Fruit fly (Drosophila melanogaster) whole organism, pupa: ENCODE results near the gene RhoU.

Experiments
- CG10348 ChIP-seq: fragments of 200-800 bp; sonication (Bioruptor generic); IDR thresholded peaks from 2 replicates; pipeline ENCODE4 v1.3.6; 2022; ENCODE audit warnings: missing biosample characterization, missing genetic modification characterization
- CG12605 ChIP-seq: fragments of 200-800 bp; sonication (Bioruptor generic); IDR thresholded peaks from 2 replicates; pipeline ENCODE4 v1.3.6; 2022; ENCODE audit warnings: missing biosample characterization, missing genetic modification characterization
- CG13204 ChIP-seq: fragments of 200-800 bp; sonication (Bioruptor generic); optimal IDR thresholded peaks from 2 replicates; lab custom pipeline; 2018; ENCODE audit warnings: missing biosample characterization, mild to moderate bottlenecking, missing genetic modification characterization, moderate library complexity
- CG14655 ChIP-seq: fragments of 200-800 bp; sonication (Bioruptor generic); optimal IDR thresholded peaks from 3 replicates; lab custom pipeline; 2017; ENCODE audit warnings: mild to moderate bottlenecking, missing biosample characterization, missing genetic modification reagents, missing genetic modification characterization
- CG15710 ChIP-seq: fragments of 200-800 bp; sonication (Bioruptor generic); optimal IDR thresholded peaks from 2 replicates; lab custom pipeline; 2018; ENCODE audit warnings: missing biosample characterization, mild to moderate bottlenecking, missing genetic modification characterization, moderate library complexity
- CG17806 ChIP-seq: fragments of 200-800 bp; sonication (Bioruptor generic); optimal IDR thresholded peaks from 2 replicates; lab custom pipeline; 2018; ENCODE audit warnings: missing biosample characterization, mild to moderate bottlenecking, missing genetic modification characterization, moderate library complexity
- CG32121 ChIP-seq: fragments of 200-800 bp; sonication (Bioruptor generic); IDR thresholded peaks from 2 replicates; pipeline ENCODE4 v1.3.6; 2022; ENCODE audit warnings: missing biosample characterization, missing genetic modification characterization
- CG34367 ChIP-seq: fragments of 200-800 bp; sonication (Bioruptor generic); optimal IDR thresholded peaks from 2 replicates; lab custom pipeline; 2018; ENCODE audit warnings: missing biosample characterization, mild to moderate bottlenecking, missing genetic modification characterization
- CG4496 ChIP-seq: fragments of 200-800 bp; sonication (Bioruptor generic); IDR thresholded peaks from 3 replicates; pipeline ENCODE4 v1.3.6; 2022; ENCODE audit warnings: missing biosample characterization, missing genetic modification characterization
- CG8159 ChIP-seq: fragments of 200-800 bp; sonication (Bioruptor generic); optimal IDR thresholded peaks from 3 replicates; lab custom pipeline; 2018; ENCODE audit warnings: missing biosample characterization, mild to moderate bottlenecking, missing genetic modification characterization, moderate library complexity
- CG8301 ChIP-seq: fragments of 200-800 bp; sonication (Bioruptor generic); optimal IDR thresholded peaks from 2 replicates; lab custom pipeline; 2018; ENCODE audit warnings: missing biosample characterization, mild to moderate bottlenecking, missing genetic modification characterization
- CG9948 ChIP-seq: fragments of 200-800 bp; sonication (Bioruptor generic); optimal IDR thresholded peaks from 2 replicates; lab custom pipeline; 2018; ENCODE audit warnings: missing biosample characterization, mild to moderate bottlenecking, missing genetic modification characterization, moderate library complexity
- D1 ChIP-seq: fragments of 200-800 bp; sonication (Bioruptor generic); optimal IDR thresholded peaks from 2 replicates; lab custom pipeline; 2018; ENCODE audit warnings: missing biosample characterization, mild to moderate bottlenecking, missing genetic modification characterization, moderate library complexity
- EcR ChIP-seq: fragments of 200-800 bp; sonication (Bioruptor generic); optimal IDR thresholded peaks from 3 replicates; lab custom pipeline; 2019; ENCODE audit warnings: missing biosample characterization, missing genetic modification characterization, mild to moderate bottlenecking, moderate library complexity, missing genetic modification reagents
- Ets98B ChIP-seq: fragments of 200-800 bp; sonication (Bioruptor generic); IDR thresholded peaks from 2 replicates; pipeline ENCODE4 v1.3.6; 2022; ENCODE audit warnings: missing biosample characterization, missing genetic modification characterization
- Pif1A ChIP-seq: fragments of 200-800 bp; sonication (Bioruptor generic); optimal IDR thresholded peaks from 3 replicates; lab custom pipeline; 2016; ENCODE audit warnings: missing biosample characterization, missing genetic modification characterization
- Pif1B ChIP-seq: fragments of 200-800 bp; sonication (Bioruptor generic); optimal IDR thresholded peaks from 3 replicates; lab custom pipeline; 2016; ENCODE audit warnings: missing biosample characterization, missing genetic modification characterization
- Snoo ChIP-seq: fragments of 200-800 bp; sonication (Bioruptor generic); optimal IDR thresholded peaks from 3 replicates; lab custom pipeline; 2017; ENCODE audit warnings: missing biosample characterization, mild to moderate bottlenecking, missing genetic modification characterization, inconsistent platforms
- fd96Ca ChIP-seq: fragments of 200-800 bp; sonication (Bioruptor generic); IDR thresholded peaks from 3 replicates; pipeline ENCODE4 v1.3.6; 2022; ENCODE audit warnings: missing biosample characterization, missing genetic modification characterization
- gl ChIP-seq: fragments of 200-800 bp; sonication (Bioruptor generic); optimal IDR thresholded peaks from 2 replicates; lab custom pipeline; 2018; ENCODE audit warnings: missing biosample characterization, mild to moderate bottlenecking, missing genetic modification characterization
- rn ChIP-seq: fragments of 200-800 bp; sonication (Bioruptor generic); IDR thresholded peaks from 2 replicates; pipeline ENCODE4 v1.3.6; 2022; ENCODE audit warnings: missing biosample characterization, missing genetic modification characterization

Gene RhoU

DNA sequence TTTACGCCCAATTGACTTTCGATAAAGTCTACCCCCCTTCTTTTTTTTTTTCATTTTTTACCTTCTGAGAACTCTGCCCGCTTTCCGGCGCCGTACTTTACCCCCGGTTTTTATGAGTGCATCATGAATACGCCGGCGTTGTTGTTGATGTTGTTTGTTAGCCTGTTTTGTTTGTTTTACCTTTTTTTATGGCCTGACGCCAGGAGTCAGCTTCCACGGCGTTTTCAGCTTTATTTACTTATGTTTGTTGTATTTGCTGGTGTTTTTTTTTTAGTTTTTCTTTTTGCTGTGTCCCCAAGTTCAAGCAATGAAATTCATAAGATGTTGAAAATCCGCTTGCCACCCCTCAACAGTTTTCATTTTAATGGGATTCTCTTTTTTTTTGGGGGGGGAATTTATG lies 24.6 kb downstream of the RhoU start:
- no peak for TF ChIP-seq EcR (GFP tag; lab: Kevin White, UChicago)
- TF ChIP-seq CG4496 (GFP tag; lab: Robert Waterston, UW): 0 out of 3 replicates have a peak, but pooled peaks have one; percentile 20
- no peak for TF ChIP-seq Snoo (tag; lab: Kevin White, UChicago)
- TF ChIP-seq CG13204 (GFP tag; lab: Kevin White, UChicago): peak; percentile 7
- TF ChIP-seq gl (tag; lab: Kevin White, UChicago): no peak
- TF ChIP-seq Pif1A (GFP tag; lab: Kevin White, UChicago): peak; percentile 10
- TF ChIP-seq CG10348 (GFP tag; lab: Robert Waterston, UW): no peak

DNA sequence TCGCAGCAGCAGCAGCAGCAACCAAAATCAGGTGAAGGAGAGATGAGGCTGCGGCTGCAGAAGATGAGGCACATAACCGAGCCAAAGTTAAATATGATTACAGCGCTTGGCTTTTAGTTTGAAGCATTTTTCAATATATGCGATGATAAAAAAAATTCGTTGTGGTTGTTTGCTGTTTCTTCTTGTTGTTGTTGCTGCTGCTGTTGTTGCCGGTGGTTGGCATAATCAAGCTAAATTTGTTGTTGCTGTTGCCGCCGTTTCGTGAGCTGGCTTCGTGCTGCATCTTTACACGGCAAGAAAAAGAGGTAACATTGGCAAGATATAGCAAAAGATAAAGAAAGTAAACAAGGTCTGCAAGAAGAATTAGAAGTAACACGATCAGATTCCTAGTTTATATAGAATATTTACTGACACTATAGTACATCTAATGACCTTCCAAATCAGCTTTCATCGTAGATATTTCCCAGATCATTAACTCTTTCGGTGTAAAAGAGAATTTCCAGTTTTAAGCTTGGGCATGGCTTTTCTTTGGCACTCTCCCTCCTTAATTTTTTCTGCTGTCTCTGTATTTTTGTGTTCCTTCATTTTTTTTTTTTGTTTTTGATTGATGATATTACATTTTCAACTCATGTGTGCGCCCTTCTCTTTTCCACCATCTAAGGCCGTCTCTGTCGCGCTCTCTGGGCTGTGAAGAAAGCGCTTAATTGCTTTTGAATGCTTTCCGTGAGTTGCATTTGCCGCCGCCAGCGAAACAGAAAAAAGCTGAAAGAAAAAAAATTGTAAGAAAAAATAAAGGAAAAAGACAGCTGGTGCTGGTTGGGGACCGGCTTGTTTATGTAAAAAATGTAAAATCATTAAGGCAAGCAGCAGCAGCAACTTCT lies 27.8 kb downstream of the RhoU start:
- TF ChIP-seq CG8301 (tag; lab: Kevin White, UChicago) (peak; percentile 81), CG14655 (GFP tag; lab: Kevin White, UChicago) (peak; percentile 86), CG9948 (tag; lab: Kevin White, UChicago) (peak; percentile 67), gl (tag; lab: Kevin White, UChicago) (no peak), CG32121 (peak; percentile 42), CG4496 (GFP tag; lab: Robert Waterston, UW) (peak; percentile 58; the same call in 1 of the 3 replicates), CG34367 (tag; lab: Kevin White, UChicago) (peak; percentile 38), Pif1A (GFP tag; lab: Kevin White, UChicago) (peak; percentile 67), CG15710 (tag; lab: Kevin White, UChicago) (peak; percentile 24), EcR (GFP tag; lab: Kevin White, UChicago) (no peak), CG17806 (tag; lab: Kevin White, UChicago) (peak; percentile 60), CG8159 (tag; lab: Kevin White, UChicago) (peak; percentile 51), Ets98B (GFP tag; lab: Robert Waterston, UW) (peak; percentile 58), D1 (tag; lab: Kevin White, UChicago) (no peak), CG13204 (GFP tag; lab: Kevin White, UChicago) (no peak), CG10348 (GFP tag; lab: Robert Waterston, UW) (no peak), Snoo (tag; lab: Kevin White, UChicago) (peak; percentile 79), Pif1B (peak; percentile 69), fd96Ca (GFP tag; lab: Robert Waterston, UW) (peak; percentile 64), rn (peak; percentile 59), CG12605 (GFP tag; lab: Robert Waterston, UW) (0 out of 2 replicates have a peak, but pooled peaks have one; percentile 10)
- TF ChIP-seq, all 21 proteins: peak for 16

DNA sequence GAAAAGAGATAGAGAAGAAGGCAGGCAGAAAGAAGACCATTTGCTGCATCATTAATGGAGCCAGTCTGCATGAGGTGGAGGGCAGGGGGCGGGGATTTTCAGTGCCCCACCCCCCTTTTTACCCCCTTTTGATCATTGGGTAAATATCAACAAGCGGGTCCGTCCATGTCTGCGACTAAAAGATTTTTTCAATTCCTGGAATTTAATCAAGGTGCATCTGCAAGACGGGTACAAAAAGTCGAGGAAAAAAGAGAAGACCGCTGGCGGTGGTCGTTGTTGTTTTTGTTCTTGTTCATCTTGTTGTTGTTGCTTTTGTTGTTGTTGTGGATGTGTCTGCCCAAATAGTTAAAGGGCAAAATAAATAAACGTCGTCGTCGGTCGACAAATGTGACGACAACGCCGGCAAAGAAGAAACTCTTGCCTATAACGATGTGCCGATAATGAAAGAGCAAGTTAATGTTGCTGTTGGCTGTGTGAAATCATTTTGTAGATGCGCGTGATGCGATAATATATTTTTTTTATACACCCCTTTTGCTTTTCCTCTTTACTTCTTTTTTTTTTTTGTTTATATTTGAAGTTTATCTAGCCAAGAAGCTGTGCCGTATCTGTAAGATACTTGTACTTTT lies 29.4 kb downstream of the RhoU start:
- no peak; the same call in 2 of the 3 replicates for TF ChIP-seq CG4496 (GFP tag; lab: Robert Waterston, UW)
- TF ChIP-seq Pif1A (GFP tag; lab: Kevin White, UChicago): no peak
- peak; percentile 32 for TF ChIP-seq gl (tag; lab: Kevin White, UChicago)
- TF ChIP-seq Pif1B: no peak
- no peak for TF ChIP-seq D1 (tag; lab: Kevin White, UChicago)
- no peak for TF ChIP-seq CG9948 (tag; lab: Kevin White, UChicago)
- TF ChIP-seq CG34367 (tag; lab: Kevin White, UChicago): peak; percentile 0
- TF ChIP-seq CG8301 (tag; lab: Kevin White, UChicago): no peak
- peak; percentile 39; the same call in 1 of the 2 replicates for TF ChIP-seq CG12605 (GFP tag; lab: Robert Waterston, UW)
- TF ChIP-seq CG13204 (GFP tag; lab: Kevin White, UChicago): peak; percentile 59
- TF ChIP-seq CG15710 (tag; lab: Kevin White, UChicago): no peak
- TF ChIP-seq Ets98B (GFP tag; lab: Robert Waterston, UW): peak; percentile 23; the same call in 1 of the 2 replicates
- TF ChIP-seq EcR (GFP tag; lab: Kevin White, UChicago): peak; percentile 20
- peak; percentile 36; the same call in 2 of the 3 replicates for TF ChIP-seq fd96Ca (GFP tag; lab: Robert Waterston, UW)
- no peak for TF ChIP-seq CG17806 (tag; lab: Kevin White, UChicago)
- TF ChIP-seq rn: no peak
- no peak for TF ChIP-seq CG32121
- TF ChIP-seq, all 21 proteins: peak for 7

DNA sequence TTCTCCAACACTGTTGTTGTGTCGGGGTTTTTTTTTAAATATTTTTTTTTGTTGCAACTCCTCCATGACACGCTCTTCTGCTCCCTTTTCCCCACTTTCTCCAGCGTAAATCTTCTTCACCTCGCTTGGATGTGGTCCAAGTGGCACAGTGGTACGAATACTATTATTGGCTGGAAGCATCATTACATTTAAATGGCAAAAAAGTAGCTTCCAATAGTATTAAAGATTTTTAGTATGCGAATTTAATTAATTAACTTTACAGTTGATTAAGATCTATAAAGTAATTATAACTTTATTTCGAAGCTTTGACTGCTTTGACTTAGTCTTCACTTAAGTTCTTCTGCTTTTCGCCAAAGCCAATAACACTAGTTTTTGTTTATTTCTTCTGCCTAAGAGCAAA lies 32.0 kb downstream of the RhoU start:
- TF ChIP-seq Pif1A (GFP tag; lab: Kevin White, UChicago) (peak; percentile 14), CG17806 (tag; lab: Kevin White, UChicago) (no peak), CG14655 (GFP tag; lab: Kevin White, UChicago) (peak; percentile 31), Ets98B (GFP tag; lab: Robert Waterston, UW) (no peak), CG9948 (tag; lab: Kevin White, UChicago) (peak; percentile 19), Snoo (tag; lab: Kevin White, UChicago) (peak; percentile 33), CG8159 (tag; lab: Kevin White, UChicago) (peak; percentile 12)

DNA sequence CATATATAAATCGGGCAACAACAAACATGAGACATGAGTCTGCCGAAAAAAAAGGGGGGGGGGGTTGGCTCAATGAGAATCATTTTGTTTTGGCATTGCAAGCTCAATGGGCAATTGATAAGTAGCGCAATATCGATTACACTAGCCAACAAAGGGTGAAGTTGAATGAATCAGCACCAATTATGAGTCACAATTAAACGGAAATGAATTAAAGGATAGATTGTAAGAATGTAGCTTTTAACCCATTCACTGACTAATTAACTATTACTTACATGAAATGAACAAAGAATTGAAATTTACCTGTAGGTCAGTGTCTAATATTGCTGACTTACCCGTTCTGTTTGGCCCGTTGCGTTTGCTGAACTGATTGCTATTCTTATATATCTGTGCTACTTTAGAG lies 39.3 kb downstream of the RhoU start:
- TF ChIP-seq CG13204 (GFP tag; lab: Kevin White, UChicago) (no peak), Ets98B (GFP tag; lab: Robert Waterston, UW) (peak; percentile 37; the same call in 1 of the 2 replicates), CG17806 (tag; lab: Kevin White, UChicago) (no peak), CG14655 (GFP tag; lab: Kevin White, UChicago) (peak; percentile 32), CG32121 (peak; percentile 55), CG15710 (tag; lab: Kevin White, UChicago) (no peak), fd96Ca (GFP tag; lab: Robert Waterston, UW) (peak; percentile 40; the same call in 1 of the 3 replicates), gl (tag; lab: Kevin White, UChicago) (no peak), CG8159 (tag; lab: Kevin White, UChicago) (no peak), EcR (GFP tag; lab: Kevin White, UChicago) (no peak), CG34367 (tag; lab: Kevin White, UChicago) (no peak), Snoo (tag; lab: Kevin White, UChicago) (no peak), Pif1A (GFP tag; lab: Kevin White, UChicago) (no peak), rn (no peak), D1 (tag; lab: Kevin White, UChicago) (no peak), CG10348 (GFP tag; lab: Robert Waterston, UW) (no peak), CG4496 (GFP tag; lab: Robert Waterston, UW) (peak; percentile 53; the same call in 2 of the 3 replicates), CG9948 (tag; lab: Kevin White, UChicago) (no peak), Pif1B (no peak), CG8301 (tag; lab: Kevin White, UChicago) (peak; percentile 13), CG12605 (GFP tag; lab: Robert Waterston, UW) (no peak)
